Fruit fly (Drosophila melanogaster) Kc167 (cell line): Measurements from ENCODE around the gene gry.

ENCODE experiments used
- Myc ChIP-seq: fragments of >200 bp; optimal IDR thresholded peaks from 2 replicates; lab custom pipeline; 2017; ENCODE audit warnings: missing external identifiers
- Sin3A ChIP-seq: fragments of >200 bp; optimal IDR thresholded peaks from 2 replicates; lab custom pipeline; 2018; ENCODE audit warnings: missing external identifiers
- psq ChIP-seq: fragments of >200 bp; optimal IDR thresholded peaks from 2 replicates; lab custom pipeline; 2017; ENCODE audit warnings: missing external identifiers

DNA sequence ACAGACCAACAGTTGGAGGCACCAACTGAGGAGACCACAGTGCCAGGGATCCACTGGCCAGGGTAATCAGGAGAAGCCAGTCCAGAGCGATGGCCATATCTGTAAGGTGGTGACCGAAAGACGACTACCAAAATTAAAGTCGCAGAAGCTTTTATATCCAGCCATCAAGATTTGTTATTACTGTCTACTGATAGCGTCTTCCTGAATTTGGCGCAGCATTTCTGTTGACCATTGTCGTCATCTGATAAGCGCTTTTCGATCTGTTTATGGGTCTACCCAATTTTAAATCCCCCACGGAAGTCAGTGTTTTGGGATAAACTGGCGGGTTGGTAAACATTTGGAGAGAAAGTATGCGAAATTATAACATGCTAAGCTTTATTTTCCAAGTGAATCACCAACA is 26.4 kb upstream of the gry start, which contains the start of gene CG14963:
- TF ChIP-seq Myc (lab: Kevin White, UChicago) (no peak), Sin3A (lab: Kevin White, UChicago) (no peak), psq (lab: Kevin White, UChicago) (no peak)
